Worm (Caenorhabditis elegans): ENCODE data around the gene pbs-1.

- TF ChIP-seq dao-5 (tag; optimal IDR thresholded peaks at IDR 0.05) = no peak
- TF ChIP-seq him-1 (tag; optimal IDR thresholded peaks at IDR 0.05) = no peak
These were observed 17.9 kb downstream of the pbs-1 start for ce11 chrIV:1691651-1692050.

Measured in whole organism, L4/young adult.